Fruit fly (Drosophila melanogaster) whole organism, embryonic: ENCODE measurements around the gene CG31832.

ENCODE experiments used
- CG11723 ChIP-seq: fragments of 200-800 bp; sonication (Bioruptor generic); optimal IDR thresholded peaks from 2 replicates; lab custom pipeline; 2017; ENCODE audit warnings: missing biosample characterization, mild to moderate bottlenecking, missing genetic modification characterization
- CG13894 ChIP-seq: fragments of 200-800 bp; sonication (Bioruptor generic); optimal IDR thresholded peaks from 3 replicates; lab custom pipeline; 2018; ENCODE audit warnings: missing biosample characterization, mild to moderate bottlenecking, missing genetic modification characterization, moderate library complexity
- CG15269 ChIP-seq: fragments of 200-800 bp; sonication (Bioruptor generic); optimal IDR thresholded peaks from 2 replicates; lab custom pipeline; 2018; ENCODE audit warnings: missing biosample characterization, mild to moderate bottlenecking, missing genetic modification characterization, moderate library complexity
- CG15514 ChIP-seq: fragments of 200-800 bp; sonication (Bioruptor generic); optimal IDR thresholded peaks from 3 replicates; lab custom pipeline; 2017; ENCODE audit warnings: missing biosample characterization, missing genetic modification characterization, mild to moderate bottlenecking, moderate library complexity, missing genetic modification reagents
- CG16813 ChIP-seq: fragments of 200-800 bp; sonication (Bioruptor generic); IDR thresholded peaks from 3 replicates; pipeline ENCODE4 v1.3.6; 2022; ENCODE audit warnings: missing biosample characterization, missing genetic modification characterization; ENCODE audit not compliant: partially characterized antibody
- CG17829 ChIP-seq: fragments of 200-800 bp; optimal IDR thresholded peaks from 2 replicates; lab custom pipeline; 2019; ENCODE audit warnings: missing biosample characterization, mild to moderate bottlenecking, missing genetic modification characterization, moderate library complexity
- CG30403 ChIP-seq: fragments of 200-800 bp; sonication (Bioruptor generic); optimal IDR thresholded peaks from 3 replicates; lab custom pipeline; 2016; ENCODE audit warnings: missing biosample characterization, missing genetic modification characterization
- CG31365 ChIP-seq: fragments of 200-800 bp; sonication (Bioruptor generic); optimal IDR thresholded peaks from 2 replicates; lab custom pipeline; 2018; ENCODE audit warnings: missing biosample characterization, mild to moderate bottlenecking, missing genetic modification characterization
- CG32767 ChIP-seq: fragments of 200-800 bp; sonication (Bioruptor generic); IDR thresholded peaks from 2 replicates; pipeline ENCODE4 v1.3.6; 2022; ENCODE audit warnings: missing biosample characterization, missing genetic modification characterization
- CG34224 ChIP-seq: fragments of 200-800 bp; sonication (Bioruptor generic); IDR thresholded peaks from 3 replicates; pipeline ENCODE4 v1.3.6; 2022; ENCODE audit warnings: missing biosample characterization, missing genetic modification characterization; ENCODE audit not compliant: partially characterized antibody
- CG3726 ChIP-seq: fragments of 200-800 bp; sonication (Bioruptor generic); IDR thresholded peaks from 3 replicates; pipeline ENCODE4, ENCODE4 v1.3.6; 2022; ENCODE audit warnings: missing biosample characterization, missing genetic modification characterization
- CoRest ChIP-seq: fragments of 200-800 bp; sonication (Bioruptor generic); optimal IDR thresholded peaks from 3 replicates; lab custom pipeline; 2018; ENCODE audit warnings: missing biosample characterization, mild to moderate bottlenecking, missing genetic modification characterization, moderate library complexity
- D19B ChIP-seq: fragments of 200-800 bp; sonication (Bioruptor generic); optimal IDR thresholded peaks from 2 replicates; lab custom pipeline; 2017; ENCODE audit warnings: missing biosample characterization, mild to moderate bottlenecking, missing genetic modification characterization
- Dref ChIP-seq: fragments of 200-800 bp; sonication (Bioruptor generic); IDR thresholded peaks from 2 replicates; pipeline ENCODE4 v1.3.6; 2022; ENCODE audit warnings: missing biosample characterization, missing genetic modification characterization
- Ets97D ChIP-seq: fragments of 200-800 bp; sonication (Bioruptor generic); optimal IDR thresholded peaks from 3 replicates; lab custom pipeline; 2016; ENCODE audit warnings: missing biosample characterization, missing genetic modification characterization
- Hr51 ChIP-seq, 2 experiments: fragments of 200-800 bp; sonication (Bioruptor generic); optimal IDR thresholded peaks; 2 replicates in 1 of 2; 3 replicates in 1 of 2; lab custom pipeline; 2016 to 2018; ENCODE audit warnings: missing biosample characterization in 2 of 2, missing genetic modification characterization in 2 of 2, mild to moderate bottlenecking in 1 of 2, moderate library complexity in 1 of 2
- Lhr ChIP-seq: fragments of 200-800 bp; sonication (Bioruptor generic); optimal IDR thresholded peaks from 3 replicates; lab custom pipeline; 2017; ENCODE audit warnings: mild to moderate bottlenecking, missing biosample characterization, missing genetic modification reagents, missing genetic modification characterization
- Lpt ChIP-seq: fragments of >200 bp; optimal IDR thresholded peaks from 2 replicates; lab custom pipeline; 2018; ENCODE audit warnings: missing biosample characterization, missing genetic modification characterization
- Mad ChIP-seq: fragments of 200-800 bp; sonication (Bioruptor generic); optimal IDR thresholded peaks from 2 replicates; lab custom pipeline; 2016; ENCODE audit warnings: missing biosample characterization, missing genetic modification characterization
- Scr ChIP-seq: fragments of 200-800 bp; sonication (Bioruptor generic); IDR thresholded peaks from 2 replicates; pipeline ENCODE4 v1.3.6; 2022; ENCODE audit warnings: missing biosample characterization, missing genetic modification characterization; ENCODE audit not compliant: partially characterized antibody
- amos ChIP-seq: fragments of 200-800 bp; sonication (Bioruptor generic); IDR thresholded peaks from 2 replicates; pipeline ENCODE4 v1.3.6; 2022; ENCODE audit warnings: missing biosample characterization, missing genetic modification characterization; ENCODE audit not compliant: partially characterized antibody
- aop ChIP-seq: fragments of 200-800 bp; sonication (Bioruptor generic); IDR thresholded peaks from 2 replicates; pipeline ENCODE4 v1.3.6; 2022; ENCODE audit warnings: missing biosample characterization, missing genetic modification characterization
- ato ChIP-seq: fragments of 200-800 bp; sonication (Bioruptor generic); IDR thresholded peaks from 2 replicates; pipeline ENCODE4 v1.3.6; 2022; ENCODE audit warnings: missing biosample characterization, missing genetic modification characterization; ENCODE audit not compliant: partially characterized antibody
- bbx ChIP-seq: fragments of 200-800 bp; sonication (Bioruptor generic); IDR thresholded peaks from 2 replicates; pipeline ENCODE4 v1.3.6; 2022; ENCODE audit warnings: missing biosample characterization, missing genetic modification characterization; ENCODE audit not compliant: partially characterized antibody
- bcd ChIP-seq: fragments of 200-800 bp; sonication (Bioruptor generic); optimal IDR thresholded peaks from 2 replicates; lab custom pipeline; 2017; ENCODE audit warnings: missing biosample characterization, mild to moderate bottlenecking, missing genetic modification characterization
- bigmax ChIP-seq: fragments of 200-800 bp; sonication (Bioruptor generic); optimal IDR thresholded peaks from 2 replicates; lab custom pipeline; 2018; ENCODE audit warnings: missing biosample characterization, mild to moderate bottlenecking, missing genetic modification characterization
- chinmo ChIP-seq: fragments of 200-800 bp; sonication (Bioruptor generic); IDR thresholded peaks from 4 replicates; pipeline ENCODE4 v1.3.6; 2022; ENCODE audit warnings: missing biosample characterization, missing genetic modification characterization; ENCODE audit not compliant: partially characterized antibody
- dysf ChIP-seq: fragments of 200-800 bp; sonication (Bioruptor generic); IDR thresholded peaks from 3 replicates; pipeline ENCODE4 v1.3.6; 2022; ENCODE audit warnings: missing biosample characterization, missing genetic modification characterization
- exex ChIP-seq: fragments of 200-800 bp; sonication (Bioruptor generic); optimal IDR thresholded peaks from 4 replicates; lab custom pipeline; 2018; ENCODE audit warnings: missing biosample characterization, mild to moderate bottlenecking, missing genetic modification characterization, moderate library complexity
- fd96Cb ChIP-seq: fragments of 200-800 bp; sonication (Bioruptor generic); optimal IDR thresholded peaks from 2 replicates; lab custom pipeline; 2018; ENCODE audit warnings: missing biosample characterization, mild to moderate bottlenecking, missing genetic modification characterization, moderate library complexity
- gce ChIP-seq: fragments of 200-800 bp; sonication (Bioruptor generic); IDR thresholded peaks from 3 replicates; pipeline ENCODE4 v1.3.6; 2022; ENCODE audit warnings: missing biosample characterization, missing genetic modification characterization
- grau ChIP-seq: fragments of 200-800 bp; optimal IDR thresholded peaks from 3 replicates; lab custom pipeline; 2019; ENCODE audit warnings: missing biosample characterization, mild to moderate bottlenecking, missing genetic modification characterization, moderate library complexity
- grn ChIP-seq: fragments of 200-800 bp; sonication (Bioruptor generic); optimal IDR thresholded peaks from 3 replicates; lab custom pipeline; 2017; ENCODE audit warnings: missing biosample characterization, missing genetic modification characterization
- gsb-n ChIP-seq: fragments of 200-800 bp; sonication (Bioruptor generic); optimal IDR thresholded peaks from 3 replicates; lab custom pipeline; 2018; ENCODE audit warnings: missing biosample characterization, mild to moderate bottlenecking, missing genetic modification characterization
- inv ChIP-seq: fragments of 200-800 bp; sonication (Bioruptor generic); IDR thresholded peaks from 2 replicates; pipeline ENCODE4 v1.3.6; 2022; ENCODE audit warnings: missing biosample characterization, missing genetic modification characterization; ENCODE audit not compliant: partially characterized antibody
- kni ChIP-seq: fragments of 200-800 bp; sonication (Bioruptor generic); optimal IDR thresholded peaks from 3 replicates; lab custom pipeline; 2017; ENCODE audit warnings: mild to moderate bottlenecking, missing biosample characterization, missing genetic modification reagents, missing genetic modification characterization
- lab ChIP-seq: fragments of 200-800 bp; sonication (Bioruptor generic); optimal IDR thresholded peaks from 3 replicates; lab custom pipeline; 2017; ENCODE audit warnings: missing biosample characterization, missing genetic modification characterization, mild to moderate bottlenecking, moderate library complexity, missing genetic modification reagents
- mam ChIP-seq: fragments of 200-800 bp; sonication (Bioruptor generic); optimal IDR thresholded peaks from 3 replicates; lab custom pipeline; 2016; ENCODE audit warnings: missing biosample characterization, missing genetic modification characterization
- p53 ChIP-seq: fragments of 200-800 bp; sonication (Bioruptor generic); optimal IDR thresholded peaks from 2 replicates; lab custom pipeline; 2016; ENCODE audit warnings: missing biosample characterization, missing genetic modification characterization
- salm ChIP-seq: fragments of 200-800 bp; sonication (Bioruptor generic); optimal IDR thresholded peaks from 2 replicates; lab custom pipeline; 2018; ENCODE audit warnings: missing biosample characterization, mild to moderate bottlenecking, missing genetic modification characterization
- sd ChIP-seq: fragments of 200-800 bp; sonication (Bioruptor generic); optimal IDR thresholded peaks from 3 replicates; lab custom pipeline; 2018; ENCODE audit warnings: missing biosample characterization, mild to moderate bottlenecking, missing genetic modification characterization, moderate library complexity
- slou ChIP-seq: fragments of 200-800 bp; sonication (Bioruptor generic); optimal IDR thresholded peaks from 3 replicates; lab custom pipeline; 2016; ENCODE audit warnings: missing biosample characterization, missing genetic modification characterization
- stc ChIP-seq: fragments of 200-800 bp; sonication (Bioruptor generic); IDR thresholded peaks from 2 replicates; pipeline ENCODE4 v1.3.6; 2022; ENCODE audit warnings: missing biosample characterization, missing genetic modification characterization
- stwl ChIP-seq: fragments of 200-800 bp; sonication (Bioruptor generic); optimal IDR thresholded peaks from 3 replicates; lab custom pipeline; 2018; ENCODE audit warnings: missing biosample characterization, mild to moderate bottlenecking, missing genetic modification characterization, moderate library complexity
- sug ChIP-seq: fragments of 200-800 bp; optimal IDR thresholded peaks from 2 replicates; lab custom pipeline; 2019; ENCODE audit warnings: missing biosample characterization, mild to moderate bottlenecking, missing genetic modification characterization, moderate library complexity
- tio ChIP-seq: fragments of 200-800 bp; sonication (Bioruptor generic); optimal IDR thresholded peaks from 2 replicates; lab custom pipeline; 2017; ENCODE audit warnings: missing biosample characterization, missing genetic modification characterization, inconsistent platforms
- zen ChIP-seq: fragments of 200-800 bp; sonication (Bioruptor generic); optimal IDR thresholded peaks from 3 replicates; lab custom pipeline; 2018; ENCODE audit warnings: missing biosample characterization, mild to moderate bottlenecking, missing genetic modification characterization, moderate library complexity

The CG31832 gene

DNA sequence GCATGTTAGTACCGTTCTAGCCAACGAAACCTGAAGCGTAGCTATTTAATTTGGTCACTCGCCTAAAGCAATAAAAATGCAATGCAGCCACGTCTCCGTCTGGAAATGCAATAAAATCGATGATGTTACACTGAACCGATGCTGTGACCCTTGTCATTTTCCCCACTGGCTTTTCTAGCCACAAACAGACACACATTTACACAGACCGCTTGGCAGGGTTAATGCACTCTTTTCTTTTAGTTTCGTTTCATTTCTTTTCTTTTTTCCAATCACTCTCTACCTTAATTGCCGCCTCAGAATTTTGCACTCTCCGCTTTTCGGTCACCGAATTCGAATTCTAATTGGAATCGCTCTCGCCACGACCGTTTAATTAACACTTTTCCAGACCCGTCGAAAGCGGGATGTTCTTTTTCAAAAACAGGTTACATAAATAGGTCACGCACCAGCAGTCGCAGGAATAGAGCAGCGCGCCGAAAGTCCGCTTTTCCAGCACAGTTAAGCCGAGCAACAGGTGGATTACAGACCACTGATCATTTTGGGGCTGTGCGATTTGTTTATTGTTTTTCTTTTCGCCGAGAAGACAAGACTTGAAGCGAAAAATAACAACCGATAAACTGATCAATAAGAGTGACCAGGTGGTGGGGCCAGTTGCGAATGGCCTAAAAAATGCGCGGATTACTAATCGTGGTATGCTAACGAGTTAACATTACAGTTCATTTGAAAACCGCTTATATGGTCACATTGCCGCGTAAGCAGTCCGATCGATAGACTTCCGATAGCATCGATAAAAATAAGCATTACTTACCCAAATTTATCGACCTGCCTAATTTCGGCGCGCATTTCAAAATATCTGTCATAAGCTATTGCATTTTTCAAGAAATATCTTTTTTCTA, 25.9 kb upstream of the CG31832 start, which contains the start of gene ck (continued):
- TF ChIP-seq amos (GFP tag; lab: Robert Waterston, UW): peak; percentile 74
- peak; percentile 59; the same call in 1 of the 2 replicates for TF ChIP-seq inv (GFP tag; lab: Robert Waterston, UW)
- TF ChIP-seq stc: peak; percentile 11; the same call in 1 of the 2 replicates
- TF ChIP-seq CG34224 (GFP tag; lab: Robert Waterston, UW): peak; percentile 59
- peak; percentile 82 for TF ChIP-seq Lhr (GFP tag; lab: Kevin White, UChicago)
- no peak for TF ChIP-seq gce
- TF ChIP-seq Dref (GFP tag; lab: Robert Waterston, UW): peak; percentile 85
- TF ChIP-seq zen (tag; lab: Kevin White, UChicago): peak; percentile 66
- no peak for TF ChIP-seq CG32767
- TF ChIP-seq bigmax: no peak
- TF ChIP-seq aop (GFP tag; lab: Robert Waterston, UW): no peak
- peak; percentile 23 for TF ChIP-seq CG13894 (tag; lab: Kevin White, UChicago)
- TF ChIP-seq CG15269 (tag; lab: Kevin White, UChicago): no peak
- TF ChIP-seq Ets97D: peak; percentile 55
- TF ChIP-seq dysf (GFP tag; lab: Robert Waterston, UW): no peak
- peak; percentile 74 for TF ChIP-seq CG16813 (GFP tag; lab: Robert Waterston, UW)
- peak; percentile 46 for TF ChIP-seq sug (tag; lab: Kevin White, UChicago)
- no peak for TF ChIP-seq Mad (GFP tag; lab: Kevin White, UChicago)
- peak; percentile 24 for TF ChIP-seq grau (tag; lab: Kevin White, UChicago)
- no peak for TF ChIP-seq CG3726 (GFP tag; lab: Robert Waterston, UW)
- TF ChIP-seq bcd: peak; percentile 24
- TF ChIP-seq Scr (GFP tag; lab: Robert Waterston, UW): peak; percentile 67
- TF ChIP-seq ato (GFP tag; lab: Robert Waterston, UW): peak; percentile 77
- TF ChIP-seq Hr51 (GFP tag; optimal IDR thresholded peaks at IDR 0.05; lab: Kevin White, UChicago): no peak
- peak; percentile 77 for TF ChIP-seq CG31365
- TF ChIP-seq salm (tag; lab: Kevin White, UChicago): no peak
- TF ChIP-seq mam (GFP tag; lab: Kevin White, UChicago): no peak
- TF ChIP-seq D19B: no peak
- TF ChIP-seq grn (GFP tag; lab: Kevin White, UChicago): peak; percentile 77
- peak; percentile 39 for TF ChIP-seq CG17829 (tag; lab: Kevin White, UChicago)
- no peak for TF ChIP-seq fd96Cb (tag; lab: Kevin White, UChicago)
- TF ChIP-seq chinmo (GFP tag; lab: Robert Waterston, UW): 0 out of 4 replicates have a peak, but pooled peaks have one; percentile 14
- peak; percentile 44 for TF ChIP-seq sd
- peak; percentile 88 for TF ChIP-seq bbx (GFP tag; lab: Robert Waterston, UW)
- TF ChIP-seq stwl (tag; lab: Kevin White, UChicago): peak; percentile 92
- TF ChIP-seq CG30403: no peak
- TF ChIP-seq gsb-n (tag; lab: Kevin White, UChicago): peak; percentile 29
- peak; percentile 50 for TF ChIP-seq CG15514 (GFP tag; lab: Kevin White, UChicago)
- peak; percentile 9 for TF ChIP-seq lab (GFP tag; lab: Kevin White, UChicago)
- peak; percentile 69 for TF ChIP-seq kni (GFP tag; lab: Kevin White, UChicago)
- TF ChIP-seq slou (GFP tag; lab: Kevin White, UChicago): no peak
- TF ChIP-seq CoRest: peak; percentile 15
- no peak for TF ChIP-seq tio (GFP tag; lab: Kevin White, UChicago)
- peak; percentile 21 for TF ChIP-seq p53 (GFP tag; lab: Kevin White, UChicago)
- TF ChIP-seq CG11723 (GFP tag; lab: Kevin White, UChicago): no peak
- peak; percentile 2 for TF ChIP-seq exex (tag; lab: Kevin White, UChicago)
- no peak for TF ChIP-seq Lpt (GFP tag; lab: Kevin White, UChicago)
